Worm (Caenorhabditis elegans): ENCODE data around the gene srb-19.

ce11 chrV:7478404-7478803 is 41.6 kb downstream of the srb-19 start, which contains the start of gene str-190:
- TF ChIP-seq lin-35 (GFP tag; optimal IDR thresholded peaks at IDR 0.05) (no peak), nfyb-1 (GFP tag; IDR thresholded peaks at IDR 0.05) (no peak), snpc-4 (GFP tag; optimal IDR thresholded peaks at IDR 0.05) (no peak), snpc-4 (tag; optimal IDR thresholded peaks at IDR 0.05) (no peak), lag-1 (GFP tag; IDR thresholded peaks at IDR 0.05) (no peak), akir-1 (GFP tag; optimal IDR thresholded peaks at IDR 0.05) (no peak), bed-2 (GFP tag; IDR thresholded peaks at IDR 0.05) (no peak), dpl-1 (GFP tag; optimal IDR thresholded peaks at IDR 0.05) (no peak), ama-1 (optimal IDR thresholded peaks at IDR 0.05) (no peak), ama-1 (GFP tag; optimal IDR thresholded peaks at IDR 0.05) (no peak), hlh-12 (tag; optimal IDR thresholded peaks at IDR 0.05) (no peak), nhr-27 (tag; optimal IDR thresholded peaks at IDR 0.05) (no peak), Y79H2A.3 (GFP tag; conservative IDR thresholded peaks at IDR 0.05) (no peak)

Data from whole organism, young adult.